Fruit fly (Drosophila melanogaster): ENCODE data around the gene Ogdh.

dm6 chr3L:16936689-16937088, 17.9 kb upstream of the Ogdh start:
- no peak for TF ChIP-seq CTCF (optimal IDR thresholded peaks at IDR 0.05)
- no peak for TF ChIP-seq CG8478 (optimal IDR thresholded peaks at IDR 0.05)

Data from S2 (cell line).